Fruit fly (Drosophila melanogaster): ENCODE results near the gene CG13138.

Gene CG13138

dm6 chr2L:10321612-10322011 lies 19.8 kb upstream of the CG13138 start:
- TF ChIP-seq CG17801 (GFP tag; optimal IDR thresholded peaks at IDR 0.05; ENCODE audit: partially characterized antibody), result peak; percentile 75

- no peak for TF ChIP-seq CG17801 (GFP tag; optimal IDR thresholded peaks at IDR 0.05; ENCODE audit: partially characterized antibody)
These were observed 19.3 kb upstream of the CG13138 start for dm6 chr2L:10321036-10321583.

DNA sequence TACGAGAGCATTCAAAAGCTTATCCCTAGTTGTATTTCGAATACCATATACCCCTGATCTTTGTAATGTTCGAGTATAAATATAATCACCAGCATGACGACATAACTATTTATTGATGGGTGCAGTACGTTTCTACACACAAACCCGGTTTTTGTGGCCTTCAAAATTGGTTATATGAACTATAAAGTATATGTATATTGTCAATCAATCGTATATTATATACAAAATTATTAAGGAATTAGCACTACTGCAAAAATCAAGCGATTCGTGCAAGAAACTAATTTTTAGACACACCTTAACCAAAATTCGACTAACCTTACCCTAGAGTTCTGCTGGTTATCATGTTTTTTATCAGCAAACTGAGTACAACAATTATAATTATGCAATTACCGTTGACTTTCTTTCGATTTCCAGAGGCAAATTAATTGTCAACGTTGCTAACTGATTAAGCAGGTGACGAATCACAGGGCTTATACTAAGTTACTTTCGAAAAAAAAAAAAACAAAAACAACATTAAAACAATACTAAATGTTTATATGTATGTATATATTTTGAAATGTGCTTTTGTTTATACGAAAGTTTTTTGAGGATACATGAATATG lies 18.5 kb upstream of the CG13138 start:
- no peak for TF ChIP-seq CG17801 (GFP tag; optimal IDR thresholded peaks at IDR 0.05; ENCODE audit: partially characterized antibody)

dm6 chr2L:10315888-10316287 lies 14.1 kb upstream of the CG13138 start:
- TF ChIP-seq CG17801 (GFP tag; optimal IDR thresholded peaks at IDR 0.05; ENCODE audit: partially characterized antibody), result no peak

DNA sequence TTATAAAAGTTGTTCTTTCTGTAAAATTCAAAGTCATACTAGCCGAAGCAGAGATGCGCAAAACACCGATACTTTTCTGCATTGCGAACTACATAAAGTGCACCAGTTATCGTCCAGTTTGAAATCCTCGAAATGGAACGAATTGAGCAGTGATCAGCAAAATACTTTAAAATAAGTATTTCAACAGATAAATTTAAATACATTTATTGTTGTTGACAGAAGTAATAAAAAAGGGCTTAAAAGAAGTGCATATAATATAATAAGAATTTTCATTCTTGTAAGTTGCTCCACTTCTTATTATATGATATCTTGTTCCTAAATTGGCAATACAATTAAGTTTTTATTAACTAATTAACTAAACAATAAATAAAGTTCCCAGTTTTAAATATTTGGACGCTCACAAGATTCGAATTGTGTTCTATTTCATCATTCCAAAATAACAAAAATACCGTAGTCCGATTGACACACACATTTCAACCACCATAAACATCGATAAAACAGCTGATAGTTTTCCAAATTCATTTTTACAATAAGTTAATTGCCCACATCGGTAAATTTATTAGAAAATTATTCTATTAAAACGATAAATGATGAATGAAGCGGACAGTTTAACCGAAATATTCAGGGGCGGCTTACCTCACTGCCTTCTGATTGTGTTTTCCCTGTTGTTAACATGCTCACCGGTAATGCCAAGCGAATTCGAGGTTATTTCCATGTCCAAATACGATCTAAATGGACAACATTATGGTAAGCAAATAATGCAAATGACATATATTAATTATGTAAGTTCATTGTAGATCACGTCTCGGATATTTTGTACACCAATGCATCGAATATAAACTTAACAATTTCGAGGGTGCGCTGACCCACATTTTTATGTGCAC lies 12.8 kb upstream of the CG13138 start, which contains the start of the genes Usp14 and CG4972:
Usp14 (minus strand) TSS at position 70 of the 884 bp plus-strand sequence.
CG4972 (plus strand) TSS at position 466 of the 884 bp plus-strand sequence.
- TF ChIP-seq CG17801 (GFP tag; optimal IDR thresholded peaks at IDR 0.05; ENCODE audit: partially characterized antibody), result no peak

DNA sequence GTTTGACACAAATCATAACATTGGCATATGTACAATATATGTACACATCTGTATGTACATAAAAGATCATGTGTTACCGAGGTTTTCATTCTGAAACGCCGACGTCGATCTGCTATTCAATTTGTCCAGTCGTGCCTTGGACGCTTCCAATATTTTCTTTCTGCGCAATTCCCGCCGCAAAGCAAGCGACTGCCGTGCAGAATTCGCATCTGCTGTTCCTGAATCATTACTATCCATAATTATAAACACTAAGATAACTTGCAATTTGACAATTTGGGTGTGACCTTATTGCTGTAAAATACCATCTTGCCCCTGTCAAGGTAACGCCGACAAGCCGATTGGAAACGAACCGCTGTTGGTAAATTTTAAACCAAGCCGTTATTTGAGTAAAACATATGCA lies 10.0 kb upstream of the CG13138 start:
- TF ChIP-seq CG17801 (GFP tag; optimal IDR thresholded peaks at IDR 0.05; ENCODE audit: partially characterized antibody), result no peak

DNA sequence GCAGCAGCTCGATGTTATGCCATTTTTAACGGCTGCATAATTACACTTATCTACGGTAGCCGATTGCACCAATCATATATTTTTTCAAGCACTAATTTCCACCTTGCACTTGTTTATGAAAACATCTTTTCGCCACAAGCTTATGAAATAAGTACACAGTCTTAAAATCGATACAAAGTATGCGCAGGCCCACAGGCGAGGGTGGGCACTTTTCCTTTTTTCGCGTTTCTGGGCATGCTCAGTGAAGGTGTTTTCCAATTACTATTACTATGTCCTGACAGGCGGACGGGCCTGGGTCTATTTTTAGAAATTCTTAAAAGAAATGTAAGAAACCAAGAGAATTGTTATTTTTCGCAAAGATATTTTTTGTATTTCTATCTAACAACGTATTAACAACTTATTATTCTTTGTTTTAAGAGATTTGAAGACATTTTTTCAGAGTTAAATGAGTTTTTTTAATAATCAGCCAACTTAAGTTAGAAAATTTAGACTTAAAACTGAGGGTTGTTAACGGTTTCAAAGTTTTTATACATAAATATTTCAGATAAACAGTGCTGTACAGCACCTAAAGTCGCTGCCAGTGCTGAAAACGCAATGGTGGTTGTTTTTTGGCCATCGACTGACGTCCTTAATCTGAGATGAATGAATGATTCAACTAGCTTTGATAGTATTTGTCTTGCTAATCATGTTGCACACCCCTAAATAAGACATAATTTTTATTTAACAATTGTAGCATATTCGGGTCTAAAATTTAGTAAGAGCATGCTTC lies 9.0 kb upstream of the CG13138 start, which contains the start of gene Cdk5alpha:
Cdk5alpha (minus strand) TSS at position 343 of the 769 bp plus-strand sequence.
- no peak for TF ChIP-seq CG17801 (GFP tag; optimal IDR thresholded peaks at IDR 0.05; ENCODE audit: partially characterized antibody)

- TF ChIP-seq CG17801 (GFP tag; optimal IDR thresholded peaks at IDR 0.05; ENCODE audit: partially characterized antibody), result peak; percentile 87
These were observed 4.9 kb upstream of the CG13138 start, which contains the start of the genes CG5390 and CG4968 for dm6 chr2L:10306518-10307260. CG5390 (minus strand) TSS chr2L:10306594. CG4968 (plus strand) TSS chr2L:10306922.

DNA sequence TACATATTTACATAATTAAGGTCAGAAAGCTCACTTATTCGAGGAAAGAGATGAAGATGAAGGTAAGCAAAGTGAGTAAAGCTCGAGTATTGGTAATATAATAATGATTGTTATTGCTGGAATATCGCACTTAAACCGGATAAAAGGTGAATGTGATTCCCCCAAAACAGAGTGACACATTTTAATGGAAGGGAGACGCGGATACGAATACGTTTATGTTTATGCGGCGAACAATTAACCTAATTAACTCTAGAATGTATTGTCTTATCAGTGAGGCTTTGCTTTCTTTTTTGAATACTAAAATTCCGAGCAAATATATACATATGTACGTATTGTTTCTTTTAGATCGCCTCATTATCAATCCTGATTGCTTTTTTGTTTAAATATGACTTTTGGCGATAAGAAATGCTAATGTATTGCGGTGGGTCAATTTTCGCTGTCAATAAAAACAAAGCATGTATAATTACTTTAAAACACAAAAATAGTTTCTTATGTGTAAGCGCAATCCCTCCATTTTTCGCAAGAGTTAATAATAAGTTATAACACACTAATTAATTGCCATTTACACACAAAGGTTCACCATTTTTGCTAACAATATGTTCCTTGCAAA lies 3.8 kb upstream of the CG13138 start:
- TF ChIP-seq CG17801 (GFP tag; optimal IDR thresholded peaks at IDR 0.05; ENCODE audit: partially characterized antibody), result no peak

dm6 chr2L:10303786-10304185 lies 2.0 kb upstream of the CG13138 start, which contains the start of gene nmd:
nmd (minus strand) TSS chr2L:10303947.
- TF ChIP-seq CG17801 (GFP tag; optimal IDR thresholded peaks at IDR 0.05; ENCODE audit: partially characterized antibody), result no peak

- peak; percentile 66 for TF ChIP-seq CG17801 (GFP tag; optimal IDR thresholded peaks at IDR 0.05; ENCODE audit: partially characterized antibody)
These were observed 2.0 kb downstream of the CG13138 start, which contains the start of gene CYLD for dm6 chr2L:10299810-10300147. CYLD (minus strand) TSS chr2L:10299847.

dm6 chr2L:10299077-10299809 lies 2.6 kb downstream of the CG13138 start:
- no peak for TF ChIP-seq CG17801 (GFP tag; optimal IDR thresholded peaks at IDR 0.05; ENCODE audit: partially characterized antibody)

DNA sequence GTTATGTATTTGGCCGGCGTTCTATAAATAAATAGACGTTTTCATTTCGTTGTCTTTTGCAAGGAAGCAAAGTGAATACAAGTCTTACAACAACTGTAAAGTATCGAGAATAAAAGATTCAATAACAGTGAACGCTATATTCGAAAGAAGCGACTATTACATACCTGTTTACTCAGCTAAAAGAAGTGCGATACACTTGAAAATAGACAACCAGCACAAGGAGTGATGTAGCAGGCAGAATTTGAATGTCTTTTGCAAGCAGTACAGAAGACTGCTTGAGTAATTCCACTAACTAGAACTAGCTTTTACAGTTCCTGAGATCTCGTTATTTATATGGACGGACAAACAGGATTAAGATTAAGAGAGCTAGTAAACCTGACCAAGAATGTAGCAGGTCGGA lies 3.5 kb downstream of the CG13138 start:
- no peak for TF ChIP-seq CG17801 (GFP tag; optimal IDR thresholded peaks at IDR 0.05; ENCODE audit: partially characterized antibody)

All from ovary, adult (tissue).